Worm (Caenorhabditis elegans) whole organism, L2 larva: ENCODE measurements around the gene nhr-179.
A peak's percentile ranks its signal among the peaks of the same experiment; 100 is the strongest.

Source experiments
- C34F6.9 ChIP-seq: fragments of 150-350 bp; optimal IDR thresholded peaks from 2 replicates; lab custom pipeline; 2014; ENCODE audit warnings: missing biosample characterization, missing genetic modification characterization
- F13H6.1 ChIP-seq: sonication (generic microtip); optimal IDR thresholded peaks from 2 replicates; lab custom pipeline; 2016; ENCODE audit warnings: missing genetic modification characterization, missing compliant biosample characterization
- R02D3.7 ChIP-seq: fragments of 150-350 bp; optimal IDR thresholded peaks from 2 replicates; lab custom pipeline; 2014; ENCODE audit warnings: missing biosample characterization, missing genetic modification characterization
- Y55F3AM.14 ChIP-seq: fragments of 200-800 bp; sonication (Bioruptor generic); optimal IDR thresholded peaks from 2 replicates; lab custom pipeline; 2018; ENCODE audit warnings: mild to moderate bottlenecking, missing genetic modification characterization, missing compliant biosample characterization
- ZK546.5 ChIP-seq: sonication (generic microtip); optimal IDR thresholded peaks from 2 replicates; lab custom pipeline; 2017; ENCODE audit warnings: missing biosample characterization, missing genetic modification characterization
- alr-1 ChIP-seq: fragments of 150-350 bp; optimal IDR thresholded peaks from 2 replicates; lab custom pipeline; 2014; ENCODE audit warnings: missing biosample characterization, missing genetic modification characterization
- aly-2 ChIP-seq: fragments of 150-350 bp; optimal IDR thresholded peaks from 2 replicates; lab custom pipeline; 2014; ENCODE audit warnings: missing biosample characterization, missing genetic modification characterization
- blmp-1 ChIP-seq: sonication (generic microtip); optimal IDR thresholded peaks from 2 replicates; lab custom pipeline; 2017; ENCODE audit warnings: missing genetic modification characterization, mild to moderate bottlenecking, missing compliant biosample characterization, antibody characterized with exemption, moderate library complexity; ENCODE audit not compliant: insufficient read depth
- ceh-16 ChIP-seq: fragments of 150-350 bp; optimal IDR thresholded peaks from 2 replicates; lab custom pipeline; 2014; ENCODE audit warnings: missing biosample characterization, missing genetic modification characterization
- ceh-82 ChIP-seq: fragments of 150-350 bp; optimal IDR thresholded peaks from 2 replicates; lab custom pipeline; 2014; ENCODE audit warnings: missing biosample characterization, missing genetic modification characterization
- crh-2 ChIP-seq: sonication (generic microtip); optimal IDR thresholded peaks from 2 replicates; lab custom pipeline; 2017; ENCODE audit warnings: missing biosample characterization, missing genetic modification characterization
- dmd-4 ChIP-seq: sonication (generic microtip); optimal IDR thresholded peaks from 2 replicates; lab custom pipeline; 2017; ENCODE audit warnings: missing biosample characterization, missing genetic modification characterization
- egl-27 ChIP-seq: sonication (generic microtip); optimal IDR thresholded peaks from 3 replicates; lab custom pipeline; 2017; ENCODE audit warnings: missing biosample characterization, missing genetic modification reagents, missing genetic modification characterization
- elt-1 ChIP-seq: fragments of 150-350 bp; optimal IDR thresholded peaks from 2 replicates; lab custom pipeline; 2014; ENCODE audit warnings: missing biosample characterization, missing genetic modification characterization
- elt-3 ChIP-seq: sonication (generic microtip); optimal IDR thresholded peaks from 2 replicates; lab custom pipeline; 2017; ENCODE audit warnings: missing biosample characterization, missing genetic modification characterization
- fos-1 ChIP-seq: fragments of 150-350 bp; optimal IDR thresholded peaks from 2 replicates; lab custom pipeline; 2014; ENCODE audit warnings: missing biosample characterization, missing genetic modification characterization
- gmeb-1 ChIP-seq: fragments of 150-350 bp; optimal IDR thresholded peaks from 2 replicates; lab custom pipeline; 2014; ENCODE audit warnings: missing biosample characterization, missing genetic modification characterization
- lin-11 ChIP-seq: fragments of 150-350 bp; sonication (generic microtip); optimal IDR thresholded peaks from 2 replicates; lab custom pipeline; 2014; ENCODE audit warnings: missing biosample characterization, missing genetic modification characterization, inconsistent platforms, mixed read lengths
- lin-13 ChIP-seq: fragments of 150-350 bp; optimal IDR thresholded peaks from 2 replicates; lab custom pipeline; 2014; ENCODE audit warnings: missing biosample characterization, missing genetic modification reagents, missing genetic modification characterization
- lsy-2 ChIP-seq, 2 experiments: fragments of 150-350 bp in 1 of 2; sonication (generic microtip) in 1 of 2; optimal IDR thresholded peaks; 2 replicates each; lab custom pipeline; 2014 to 2017; ENCODE audit warnings: missing biosample characterization in 2 of 2, missing genetic modification characterization in 2 of 2
- mab-5 ChIP-seq: fragments of 150-350 bp; optimal IDR thresholded peaks from 2 replicates; lab custom pipeline; 2014; ENCODE audit warnings: missing biosample characterization, missing genetic modification characterization
- mbf-1 ChIP-seq: sonication (generic microtip); optimal IDR thresholded peaks from 2 replicates; lab custom pipeline; 2017; ENCODE audit warnings: missing biosample characterization, missing genetic modification characterization
- mdl-1 ChIP-seq, 2 experiments: fragments of 150-350 bp in 1 of 2; sonication (generic microtip) in 1 of 2; optimal IDR thresholded peaks; 2 replicates each; lab custom pipeline; 2017; ENCODE audit warnings: missing biosample characterization in 2 of 2, missing genetic modification characterization in 2 of 2
- nhr-10 ChIP-seq: sonication (generic microtip); optimal IDR thresholded peaks from 2 replicates; lab custom pipeline; 2017; ENCODE audit warnings: missing biosample characterization, missing genetic modification characterization
- nhr-11 ChIP-seq: fragments of 150-350 bp; optimal IDR thresholded peaks from 2 replicates; lab custom pipeline; 2014; ENCODE audit warnings: missing biosample characterization, missing genetic modification characterization
- nhr-12 ChIP-seq: fragments of 150-350 bp; optimal IDR thresholded peaks from 2 replicates; lab custom pipeline; 2014; ENCODE audit warnings: missing biosample characterization, missing genetic modification characterization
- nhr-129 ChIP-seq: fragments of 150-350 bp; optimal IDR thresholded peaks from 2 replicates; lab custom pipeline; 2014; ENCODE audit warnings: missing biosample characterization, missing genetic modification characterization
- nhr-21 ChIP-seq: fragments of 150-350 bp; optimal IDR thresholded peaks from 2 replicates; lab custom pipeline; 2014; ENCODE audit warnings: missing biosample characterization, missing genetic modification characterization
- nhr-23 ChIP-seq: fragments of 150-350 bp; optimal IDR thresholded peaks from 2 replicates; lab custom pipeline; 2014; ENCODE audit warnings: missing biosample characterization, missing genetic modification reagents, missing genetic modification characterization
- nhr-237 ChIP-seq: fragments of 150-350 bp; optimal IDR thresholded peaks from 2 replicates; lab custom pipeline; 2014; ENCODE audit warnings: missing biosample characterization, missing genetic modification characterization
- nhr-25 ChIP-seq: fragments of 150-350 bp; sonication (generic microtip); optimal IDR thresholded peaks from 3 replicates; lab custom pipeline; 2014; ENCODE audit warnings: missing biosample characterization, missing genetic modification characterization
- nhr-6 ChIP-seq: fragments of 150-350 bp; optimal IDR thresholded peaks from 2 replicates; lab custom pipeline; 2014; ENCODE audit warnings: missing biosample characterization, missing genetic modification characterization
- peb-1 ChIP-seq: fragments of 150-350 bp; optimal IDR thresholded peaks from 2 replicates; lab custom pipeline; 2014; ENCODE audit warnings: missing biosample characterization, missing genetic modification characterization
- sem-4 ChIP-seq: fragments of 150-350 bp; optimal IDR thresholded peaks from 2 replicates; lab custom pipeline; 2014; ENCODE audit warnings: missing biosample characterization, missing genetic modification reagents, missing genetic modification characterization
- skn-1 ChIP-seq: sonication (generic microtip); optimal IDR thresholded peaks from 2 replicates; lab custom pipeline; 2017; ENCODE audit warnings: missing biosample characterization, missing genetic modification characterization
- sma-3 ChIP-seq: sonication (generic microtip); optimal IDR thresholded peaks from 2 replicates; lab custom pipeline; 2016; ENCODE audit warnings: missing genetic modification reagents, missing genetic modification characterization, missing compliant biosample characterization
- sma-9 ChIP-seq, 2 experiments: fragments of 150-350 bp in 1 of 2; sonication (generic microtip) in 1 of 2; optimal IDR thresholded peaks; 2 replicates each; lab custom pipeline; 2014 to 2016; ENCODE audit warnings: missing genetic modification characterization in 2 of 2, mild to moderate bottlenecking in 1 of 2, missing biosample characterization in 1 of 2, missing compliant biosample characterization in 1 of 2, missing genetic modification reagents in 1 of 2, moderate library complexity in 1 of 2
- unc-39 ChIP-seq: fragments of 150-350 bp; optimal IDR thresholded peaks from 2 replicates; lab custom pipeline; 2014; ENCODE audit warnings: missing biosample characterization, missing genetic modification characterization
- unc-55 ChIP-seq: fragments of 150-350 bp; sonication (generic microtip); optimal IDR thresholded peaks from 3 replicates; lab custom pipeline; 2014; ENCODE audit warnings: missing biosample characterization, missing genetic modification reagents, missing genetic modification characterization
- unc-62 ChIP-seq: fragments of 150-350 bp; optimal IDR thresholded peaks from 2 replicates; lab custom pipeline; 2014; ENCODE audit warnings: missing biosample characterization, missing genetic modification reagents, missing genetic modification characterization
- zag-1 ChIP-seq: fragments of 150-350 bp; optimal IDR thresholded peaks from 2 replicates; lab custom pipeline; 2014; ENCODE audit warnings: missing biosample characterization, missing genetic modification characterization
- ztf-1 ChIP-seq: fragments of 200-800 bp; sonication (Bioruptor generic); conservative IDR thresholded peaks from 2 replicates; pipeline ENCODE4 v1.3.6; 2022; ENCODE audit warnings: missing genetic modification characterization, missing compliant biosample characterization
- ztf-11 ChIP-seq: sonication (generic microtip); optimal IDR thresholded peaks from 2 replicates; lab custom pipeline; 2017; ENCODE audit warnings: missing biosample characterization, missing genetic modification characterization
- ztf-4 ChIP-seq: fragments of 150-350 bp; optimal IDR thresholded peaks from 2 replicates; lab custom pipeline; 2014; ENCODE audit warnings: missing biosample characterization, missing genetic modification characterization

Gene nhr-179

ce11 chrV:1621494-1621893 lies 2.8 kb upstream of the nhr-179 start, which contains the start of gene nhr-117:
Gene nhr-117 (minus strand): TSS chrV:1621520.
- TF ChIP-seq nhr-129 (tag; lab: Kevin White, UChicago), result peak; percentile 27
- TF ChIP-seq lsy-2 (tag; optimal IDR thresholded peaks at IDR 0.05; lab: Kevin White, UChicago), result no peak
- peak; percentile 5 for TF ChIP-seq gmeb-1 (tag; lab: Kevin White, UChicago)
- peak; percentile 53 for TF ChIP-seq C34F6.9

DNA sequence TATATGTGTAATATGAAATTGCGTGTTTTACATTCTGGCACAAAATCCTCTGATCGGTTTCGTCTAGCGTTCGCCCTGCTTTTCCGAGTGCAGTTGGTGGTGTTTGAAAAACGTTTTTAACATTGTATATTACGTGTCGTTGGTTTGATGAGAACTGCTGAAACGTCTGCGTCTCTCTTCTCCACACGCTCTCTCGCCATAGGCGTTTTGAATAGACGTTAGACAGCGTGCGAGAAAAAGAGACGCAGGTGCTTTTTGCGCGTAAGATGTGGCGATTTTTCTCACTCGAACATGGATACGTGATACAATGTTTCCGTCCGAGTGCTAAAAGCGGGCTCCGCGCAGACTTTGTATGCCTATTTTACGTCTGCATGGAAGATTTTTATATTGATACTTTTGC lies 1.9 kb upstream of the nhr-179 start:
- TF ChIP-seq elt-1, result no peak
- TF ChIP-seq nhr-11 (tag; lab: Kevin White, UChicago), result no peak
- TF ChIP-seq mdl-1 (tag; optimal IDR thresholded peaks at IDR 0.05; lab: Kevin White, UChicago), result no peak
- no peak for TF ChIP-seq unc-55 (GFP tag; lab: Kevin White, UChicago)
- TF ChIP-seq zag-1 (tag; lab: Kevin White, UChicago), result no peak
- no peak for TF ChIP-seq unc-62
- no peak for TF ChIP-seq alr-1 (tag; lab: Kevin White, UChicago)
- no peak for TF ChIP-seq ZK546.5
- no peak for TF ChIP-seq nhr-23 (tag; lab: Kevin White, UChicago)
- TF ChIP-seq nhr-10 (tag; lab: Kevin White, UChicago), result no peak
- TF ChIP-seq nhr-12 (tag; lab: Kevin White, UChicago), result no peak
- TF ChIP-seq, all 48 proteins: peak for 0

ce11 chrV:1614726-1615125 lies 3.9 kb downstream of the nhr-179 start, which contains the start of gene srbc-41:
Gene srbc-41 (minus strand): TSS chrV:1614826.
- TF ChIP-seq peb-1 (tag; lab: Kevin White, UChicago) (no peak), nhr-25 (tag; lab: Kevin White, UChicago) (no peak), sem-4 (tag; lab: Kevin White, UChicago) (no peak), Y55F3AM.14 (GFP tag; lab: Kevin White, UChicago) (no peak), blmp-1 (tag; lab: Kevin White, UChicago) (no peak), lin-13 (GFP tag; lab: Kevin White, UChicago) (no peak), nhr-129 (tag; lab: Kevin White, UChicago) (no peak), ztf-4 (tag; lab: Kevin White, UChicago) (no peak), ztf-11 (tag; lab: Kevin White, UChicago) (no peak), unc-55 (GFP tag; lab: Kevin White, UChicago) (no peak), unc-62 (no peak), ceh-82 (tag; lab: Kevin White, UChicago) (no peak), aly-2 (tag; lab: Kevin White, UChicago) (no peak), egl-27 (no peak)

DNA sequence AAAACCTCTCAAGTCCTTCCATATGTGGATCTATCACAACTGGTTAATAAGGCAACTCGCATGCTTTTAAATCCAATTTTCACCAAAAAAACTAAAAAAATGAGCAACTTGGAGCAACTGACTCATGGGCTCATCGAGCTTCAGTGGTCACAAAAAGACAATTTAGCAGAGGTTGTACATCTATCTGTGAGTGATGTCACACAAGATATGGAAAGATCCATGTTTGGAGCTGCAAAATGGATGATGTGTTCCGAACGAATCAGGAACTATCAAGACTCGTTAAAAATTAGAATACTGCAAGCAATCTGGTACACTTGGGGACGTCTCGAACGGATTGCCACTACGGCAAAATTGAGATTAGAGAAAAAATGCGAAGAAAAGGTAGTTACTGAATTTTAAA lies 7.1 kb downstream of the nhr-179 start:
- TF ChIP-seq nhr-129 (tag; lab: Kevin White, UChicago) (no peak), zag-1 (tag; lab: Kevin White, UChicago) (no peak), Y55F3AM.14 (GFP tag; lab: Kevin White, UChicago) (no peak), nhr-12 (tag; lab: Kevin White, UChicago) (no peak), mab-5 (tag; lab: Kevin White, UChicago) (no peak), sma-9 (GFP tag; optimal IDR thresholded peaks at IDR 0.05; lab: Kevin White, UChicago) (no peak), sma-9 (tag; optimal IDR thresholded peaks at IDR 0.05; lab: Kevin White, UChicago) (no peak), C34F6.9 (no peak), unc-62 (no peak), mbf-1 (tag; lab: Kevin White, UChicago) (no peak), ztf-11 (tag; lab: Kevin White, UChicago) (no peak), fos-1 (tag; lab: Kevin White, UChicago) (no peak), dmd-4 (no peak), unc-39 (no peak), nhr-21 (no peak), ztf-1 (GFP tag; lab: Robert Waterston, UW) (no peak), R02D3.7 (no peak), peb-1 (tag; lab: Kevin White, UChicago) (no peak)

DNA sequence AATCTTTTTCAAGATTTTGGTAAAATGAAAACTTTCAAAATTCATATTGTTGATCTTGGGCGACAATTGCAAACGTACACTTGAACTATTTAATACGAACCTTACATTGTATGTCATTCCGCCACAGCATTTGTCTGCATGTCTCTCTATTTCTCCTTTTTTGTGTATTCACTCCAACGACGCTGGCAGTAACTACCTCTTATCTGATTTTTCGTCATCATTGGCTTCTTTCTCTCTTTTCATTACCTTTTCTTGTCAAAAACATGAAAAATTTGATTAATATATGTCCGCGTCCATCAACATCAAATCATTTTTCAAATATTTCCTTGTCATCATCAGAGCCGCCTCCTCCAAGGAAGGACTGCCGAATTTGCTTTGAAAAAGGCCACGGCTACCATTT lies 8.6 kb downstream of the nhr-179 start, which contains the start of gene nhr-177:
nhr-177 (plus strand) TSS at position 167 of the 400 bp plus-strand sequence.
- TF ChIP-seq nhr-11 (tag; lab: Kevin White, UChicago) (no peak), fos-1 (tag; lab: Kevin White, UChicago) (peak; percentile 85), gmeb-1 (tag; lab: Kevin White, UChicago) (no peak), nhr-129 (tag; lab: Kevin White, UChicago) (no peak), crh-2 (peak; percentile 46), lin-11 (tag; lab: Kevin White, UChicago) (no peak), sem-4 (tag; lab: Kevin White, UChicago) (no peak), skn-1 (tag; lab: Kevin White, UChicago) (peak; percentile 32), nhr-237 (tag; lab: Kevin White, UChicago) (no peak), nhr-10 (tag; lab: Kevin White, UChicago) (no peak), ceh-16 (tag; lab: Kevin White, UChicago) (peak; percentile 37), lsy-2 (tag; optimal IDR thresholded peaks at IDR 0.05; lab: Kevin White, UChicago) (no peak), F13H6.1 (tag; lab: Kevin White, UChicago) (no peak), R02D3.7 (no peak), nhr-6 (no peak), ZK546.5 (no peak), elt-3 (tag; lab: Kevin White, UChicago) (no peak), sma-3 (GFP tag; lab: Kevin White, UChicago) (no peak), sma-9 (GFP tag; optimal IDR thresholded peaks at IDR 0.05; lab: Kevin White, UChicago) (peak; percentile 10), sma-9 (tag; optimal IDR thresholded peaks at IDR 0.05; lab: Kevin White, UChicago) (no peak), ztf-11 (tag; lab: Kevin White, UChicago) (no peak), C34F6.9 (no peak), ztf-4 (tag; lab: Kevin White, UChicago) (no peak)
